Fruit fly (Drosophila melanogaster) whole organism: ENCODE data around the gene CG14273.

ENCODE experiments used
- CG8478 ChIP-seq: fragments of >200 bp; optimal IDR thresholded peaks from 2 replicates; lab custom pipeline; 2018; ENCODE audit warnings: inconsistent platforms
- Dll ChIP-seq: fragments of >200 bp; optimal IDR thresholded peaks from 2 replicates; lab custom pipeline; 2017
- EcR ChIP-seq, 2 experiments: fragments of >200 bp; optimal IDR thresholded peaks; 2 replicates each; lab custom pipeline; 2017; ENCODE audit warnings: missing biosample characterization in 2 of 2, missing genetic modification characterization in 2 of 2, missing genetic modification reagents in 2 of 2
- pan ChIP-seq: fragments of >200 bp; optimal IDR thresholded peaks from 2 replicates; lab custom pipeline; 2017
- psq ChIP-seq: fragments of >200 bp; optimal IDR thresholded peaks from 2 replicates; lab custom pipeline; 2017
- usp ChIP-seq: fragments of >200 bp; optimal IDR thresholded peaks from 2 replicates; lab custom pipeline; 2017; ENCODE audit warnings: missing biosample characterization, missing genetic modification characterization, mixed read lengths

The CG14273 gene

DNA sequence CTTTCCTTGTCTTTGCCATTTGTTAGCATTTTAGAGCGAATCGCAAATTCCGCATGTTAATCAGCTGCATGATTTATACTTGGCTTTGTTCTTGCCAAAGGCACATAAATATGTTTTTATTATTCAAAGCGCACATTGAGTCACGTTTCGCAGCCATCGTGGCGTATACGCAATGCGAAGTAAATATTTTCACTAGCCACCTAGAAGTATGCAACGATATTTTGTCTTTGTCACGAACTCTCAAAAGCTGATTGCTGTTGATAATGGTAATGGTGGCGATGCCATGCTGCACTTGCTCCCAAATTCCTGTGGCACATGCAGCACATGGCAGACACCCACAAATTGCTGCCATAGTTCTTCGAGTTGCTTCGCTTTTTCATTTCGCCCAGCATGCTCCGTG lies 7.8 kb upstream of the CG14273 start:
- no peak for TF ChIP-seq Dll (lab: Kevin White, UChicago)

DNA sequence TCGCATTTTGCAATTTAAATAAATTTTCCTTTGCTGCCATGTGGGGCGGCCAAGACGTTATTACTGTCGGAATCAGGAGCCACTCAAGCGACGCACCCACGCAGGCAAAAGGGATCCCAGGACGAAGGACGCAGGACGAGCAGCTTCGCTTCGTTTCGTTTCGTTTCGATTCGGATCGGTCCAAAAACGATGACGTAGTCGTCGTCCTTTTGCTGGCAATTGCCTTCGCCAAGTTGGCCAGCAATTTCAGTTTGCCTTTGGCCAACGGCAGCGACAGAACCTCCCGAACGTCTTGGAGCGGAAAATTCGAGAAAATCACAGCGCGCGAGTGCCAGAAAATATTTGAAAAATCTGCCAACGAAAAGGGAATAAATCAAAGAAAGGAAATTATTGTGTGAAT lies 4.5 kb upstream of the CG14273 start, which contains the start of gene witty:
witty (plus strand) TSS at position 249 of the 400 bp plus-strand sequence.
- TF ChIP-seq EcR (GFP tag; optimal IDR thresholded peaks at IDR 0.05; lab: Kevin White, UChicago) = no peak
- no peak for TF ChIP-seq usp (GFP tag; lab: Kevin White, UChicago)
- TF ChIP-seq pan (lab: Kevin White, UChicago) = no peak
- no peak for TF ChIP-seq CG8478 (lab: Kevin White, UChicago)
- TF ChIP-seq Dll (lab: Kevin White, UChicago) = no peak

DNA sequence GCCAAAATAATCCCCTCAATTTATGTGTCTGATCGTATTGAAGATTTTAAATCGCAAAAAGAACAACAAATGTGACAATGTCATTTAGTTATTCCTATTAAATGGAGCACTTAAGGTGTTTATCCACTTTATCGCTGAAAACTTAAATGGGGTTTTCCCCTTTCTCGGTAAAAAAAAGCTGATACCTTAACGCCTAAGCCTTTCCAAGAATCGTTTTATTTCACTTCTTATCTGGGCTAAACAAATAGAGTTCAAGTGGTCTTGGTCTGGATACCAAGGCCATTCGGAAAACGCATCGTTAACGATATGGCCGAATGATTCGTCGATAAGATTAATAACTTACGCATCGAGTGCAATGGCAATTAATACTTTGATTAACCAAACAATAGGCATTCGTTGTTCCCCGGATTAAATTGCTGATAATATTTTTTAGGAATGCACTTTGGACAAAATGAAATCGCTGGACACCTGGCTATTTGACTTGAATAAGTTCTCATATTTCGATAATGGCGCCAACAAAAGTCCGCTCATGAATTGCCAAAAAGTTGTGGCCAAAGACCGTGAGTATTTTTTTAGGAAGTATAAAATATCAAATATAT lies 2.6 kb upstream of the CG14273 start:
- TF ChIP-seq EcR (GFP tag; optimal IDR thresholded peaks at IDR 0.05; lab: Kevin White, UChicago) = no peak
- no peak for TF ChIP-seq pan (lab: Kevin White, UChicago)
- no peak for TF ChIP-seq psq

DNA sequence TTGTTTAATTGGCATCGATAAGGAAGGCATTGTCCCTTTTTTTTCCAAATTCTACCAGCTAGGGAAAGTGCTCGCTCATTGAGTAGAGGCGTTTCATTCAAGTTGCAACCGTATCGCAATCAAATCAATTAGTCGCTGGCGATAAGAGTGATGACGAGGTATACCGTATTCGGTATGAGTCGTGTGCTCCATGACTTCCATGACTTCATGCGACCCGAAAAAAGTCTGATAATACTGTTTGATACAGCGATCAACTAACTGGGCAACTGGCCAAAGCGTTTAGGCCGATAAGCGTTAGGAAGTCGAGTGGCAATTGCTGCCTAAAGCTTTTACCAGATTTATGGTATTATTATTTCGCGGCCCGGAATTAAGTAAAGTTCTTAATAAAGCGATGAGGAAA lies 2.0 kb downstream of the CG14273 start:
- TF ChIP-seq Dll (lab: Kevin White, UChicago) = no peak
- TF ChIP-seq EcR (GFP tag; optimal IDR thresholded peaks at IDR 0.05; lab: Kevin White, UChicago) = no peak
- TF ChIP-seq pan (lab: Kevin White, UChicago) = no peak
- no peak for TF ChIP-seq psq

DNA sequence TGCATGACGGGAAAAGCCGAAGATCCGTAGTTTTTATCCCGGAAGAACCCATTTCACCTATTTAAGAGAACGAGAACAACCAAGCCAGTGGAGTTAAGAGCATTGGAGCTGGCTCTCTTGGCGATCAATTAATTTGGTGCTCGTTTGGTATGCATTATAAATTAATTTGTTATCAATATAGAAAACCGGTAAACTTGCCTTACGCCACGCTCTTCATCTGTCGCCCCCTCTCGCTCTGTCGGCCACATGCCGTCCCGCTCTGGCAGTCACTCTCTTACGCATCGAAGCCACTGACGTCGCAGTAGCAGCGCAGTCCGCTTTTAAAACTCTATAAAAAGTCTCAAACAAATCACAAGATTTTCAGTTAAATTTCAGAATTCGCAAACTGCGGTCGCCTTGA lies 3.8 kb downstream of the CG14273 start, which contains the start of gene CG7778:
CG7778 (plus strand) TSS at position 361 of the 400 bp plus-strand sequence.
- TF ChIP-seq CG8478 (lab: Kevin White, UChicago) (no peak), usp (GFP tag; lab: Kevin White, UChicago) (no peak), pan (lab: Kevin White, UChicago) (no peak), EcR (GFP tag; optimal IDR thresholded peaks at IDR 0.05; lab: Kevin White, UChicago) (no peak), Dll (lab: Kevin White, UChicago) (no peak), psq (no peak)

DNA sequence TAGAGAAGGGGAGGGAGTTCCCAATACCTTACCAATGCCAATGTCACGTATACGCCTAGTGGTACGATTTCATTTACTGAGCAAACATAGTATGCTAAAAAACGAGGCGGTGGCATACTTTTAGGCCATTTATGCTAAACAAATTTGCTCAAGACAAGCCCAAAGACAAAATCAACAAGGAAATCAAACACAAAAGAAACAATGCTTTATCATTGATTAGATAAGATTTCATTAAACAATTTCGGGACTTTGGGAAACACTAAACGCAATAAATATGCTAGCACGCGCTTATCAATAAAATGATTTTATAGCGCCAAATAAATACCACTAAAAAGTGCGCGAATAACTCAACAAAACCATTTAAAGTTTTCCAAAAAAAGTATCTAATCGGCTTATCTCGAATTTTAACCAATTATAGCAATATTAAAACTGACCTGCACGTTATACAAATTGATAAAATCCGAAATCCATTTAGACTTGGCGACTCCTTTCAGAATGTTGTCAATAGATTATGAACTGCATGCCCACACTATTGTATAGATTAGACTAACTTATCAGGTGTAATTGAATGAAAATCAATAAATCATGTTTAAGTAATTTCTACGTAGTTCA lies 8.2 kb downstream of the CG14273 start:
- TF ChIP-seq Dll (lab: Kevin White, UChicago) = no peak

DNA sequence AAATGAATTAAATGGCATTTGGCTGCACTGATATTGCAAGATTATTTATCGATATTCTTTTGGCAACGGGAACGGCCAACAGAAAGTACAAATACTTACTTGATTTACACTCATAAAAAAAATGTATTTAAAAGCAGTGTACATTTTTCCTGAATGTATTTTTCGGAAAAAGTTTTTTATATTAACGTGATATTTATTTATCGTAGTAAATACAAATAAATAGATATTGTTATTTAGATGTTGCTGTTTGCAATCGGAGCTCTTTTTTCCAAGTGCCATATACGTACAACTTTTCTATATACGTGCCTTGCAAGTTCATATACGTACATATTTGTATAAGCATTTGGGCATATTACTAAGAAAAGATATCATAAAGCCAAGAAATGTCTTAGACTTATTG lies 8.8 kb downstream of the CG14273 start:
- TF ChIP-seq CG8478 (lab: Kevin White, UChicago) (no peak), psq (no peak)

DNA sequence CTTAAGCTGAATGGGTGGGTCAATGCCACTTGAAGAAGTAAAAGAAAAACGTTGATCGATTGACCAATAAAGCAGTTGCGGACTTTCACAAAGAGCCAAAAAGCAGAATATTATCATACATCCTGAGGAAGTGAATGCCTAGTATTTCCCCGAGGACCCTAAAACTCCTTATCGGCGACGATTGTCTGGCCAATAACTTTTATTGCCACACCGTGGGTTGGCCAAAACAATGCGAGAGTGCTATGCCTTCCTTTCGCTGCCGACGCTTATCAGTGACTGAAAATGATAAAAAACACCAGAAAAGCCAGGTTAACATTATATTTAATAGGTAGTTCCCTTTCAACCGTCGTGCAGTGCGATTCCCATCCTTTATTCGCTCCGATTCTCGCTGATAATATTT lies 9.4 kb downstream of the CG14273 start, which contains the start of gene Mur29B:
Mur29B (plus strand) TSS at position 324 of the 400 bp plus-strand sequence.
- TF ChIP-seq EcR (GFP tag; optimal IDR thresholded peaks at IDR 0.05; lab: Kevin White, UChicago) = no peak
- no peak for TF ChIP-seq CG8478 (lab: Kevin White, UChicago)
- no peak for TF ChIP-seq usp (GFP tag; lab: Kevin White, UChicago)
- TF ChIP-seq pan (lab: Kevin White, UChicago) = no peak
- TF ChIP-seq Dll (lab: Kevin White, UChicago) = no peak
- no peak for TF ChIP-seq psq

DNA sequence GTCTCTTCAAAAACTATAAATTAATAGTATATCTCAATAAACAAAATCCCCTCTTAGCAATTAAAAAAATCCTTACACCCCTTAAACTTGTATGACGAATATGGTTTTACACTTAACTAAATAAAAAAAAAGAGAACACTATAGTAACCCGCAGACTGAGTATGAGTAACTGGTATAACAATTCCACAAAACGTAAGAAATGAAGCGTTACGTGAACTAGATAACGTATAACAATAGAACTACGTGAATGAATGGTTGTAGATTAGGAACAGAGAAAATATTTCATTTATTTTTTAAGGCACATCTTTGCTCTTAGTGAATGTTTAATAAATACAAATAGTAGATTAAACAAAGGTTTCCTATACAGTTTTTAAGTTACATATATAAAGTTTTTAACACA lies 12.9 kb downstream of the CG14273 start:
- no peak for TF ChIP-seq psq
- no peak for TF ChIP-seq Dll (lab: Kevin White, UChicago)
- no peak for TF ChIP-seq pan (lab: Kevin White, UChicago)
- no peak for TF ChIP-seq EcR (GFP tag; optimal IDR thresholded peaks at IDR 0.05; lab: Kevin White, UChicago)
- TF ChIP-seq usp (GFP tag; lab: Kevin White, UChicago) = no peak
- no peak for TF ChIP-seq CG8478 (lab: Kevin White, UChicago)

DNA sequence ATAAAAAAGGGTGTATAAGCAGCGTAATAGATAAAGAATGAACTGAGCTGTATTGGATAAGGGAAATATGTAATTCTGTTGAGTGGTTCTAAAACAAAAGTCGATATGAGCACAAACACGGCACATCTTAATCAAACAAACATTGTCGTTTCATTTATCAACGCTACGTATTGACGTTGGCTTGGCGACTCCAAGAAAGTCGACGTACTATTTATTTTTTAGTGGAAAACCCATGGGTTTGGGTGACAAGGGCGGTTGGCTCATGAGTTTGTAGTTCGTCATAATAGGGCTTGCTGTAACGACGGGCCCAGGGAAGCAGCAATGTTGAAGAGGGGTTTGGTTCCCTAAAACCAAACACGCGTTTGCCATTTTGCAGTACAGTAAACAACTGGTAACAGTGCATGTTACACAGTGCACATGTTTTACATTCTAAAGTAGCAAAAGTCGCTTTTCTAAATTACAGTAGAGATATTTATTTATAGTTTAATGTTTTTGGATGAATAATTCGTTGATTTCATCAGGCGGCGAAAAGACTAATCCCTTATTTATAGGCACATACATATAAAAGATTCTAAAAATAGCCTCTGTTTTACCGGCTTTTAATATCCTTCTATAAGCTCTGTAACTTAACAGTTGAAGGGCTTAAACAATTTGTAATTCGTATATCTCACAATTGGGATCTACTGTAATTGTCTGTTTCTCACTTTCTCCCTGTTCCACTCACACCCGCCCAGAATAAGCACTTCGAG lies 18.9 kb downstream of the CG14273 start:
- no peak for TF ChIP-seq psq
- TF ChIP-seq Dll (lab: Kevin White, UChicago) = no peak
- no peak for TF ChIP-seq pan (lab: Kevin White, UChicago)
- no peak for TF ChIP-seq usp (GFP tag; lab: Kevin White, UChicago)
- TF ChIP-seq CG8478 (lab: Kevin White, UChicago) = no peak
- no peak for TF ChIP-seq EcR (GFP tag; optimal IDR thresholded peaks at IDR 0.05; lab: Kevin White, UChicago)

DNA sequence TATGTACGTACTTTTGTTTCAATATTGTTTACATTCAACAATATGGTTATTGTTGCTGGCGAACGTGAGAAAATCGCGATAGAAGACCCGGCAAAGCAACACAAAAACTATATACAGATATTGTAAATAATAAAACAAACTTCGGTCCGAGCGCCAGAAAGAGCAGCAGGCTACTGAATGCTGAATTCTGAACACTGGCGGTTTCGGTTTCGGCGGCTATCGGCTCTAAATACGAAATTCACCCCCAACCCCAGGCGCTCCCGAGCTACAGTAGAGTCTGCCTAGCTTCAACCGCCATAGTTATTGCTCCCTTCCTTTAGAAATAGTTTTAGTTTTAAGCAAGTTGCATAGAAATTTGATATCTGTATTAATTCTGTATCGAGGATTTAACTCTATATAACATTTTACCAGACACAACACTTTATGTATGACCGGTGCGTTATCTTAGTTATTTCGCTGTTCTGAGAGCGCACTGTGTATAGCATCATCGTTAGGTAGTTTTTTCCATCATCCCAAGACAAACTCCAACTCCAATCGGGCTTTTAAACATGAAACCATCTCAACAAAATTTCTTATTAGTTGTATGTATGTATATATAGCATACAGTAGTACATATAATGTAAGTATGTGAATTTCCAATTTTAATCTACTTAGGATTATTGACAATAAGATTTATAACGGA lies 19.9 kb downstream of the CG14273 start, which contains the start of gene CG7627:
CG7627 (minus strand) TSS at position 197 of the 682 bp plus-strand sequence.
- TF ChIP-seq pan (lab: Kevin White, UChicago) = no peak
- TF ChIP-seq CG8478 (lab: Kevin White, UChicago) = no peak
- no peak for TF ChIP-seq EcR (GFP tag; optimal IDR thresholded peaks at IDR 0.05; lab: Kevin White, UChicago)
- no peak for TF ChIP-seq usp (GFP tag; lab: Kevin White, UChicago)
- TF ChIP-seq Dll (lab: Kevin White, UChicago) = no peak
- no peak for TF ChIP-seq psq

DNA sequence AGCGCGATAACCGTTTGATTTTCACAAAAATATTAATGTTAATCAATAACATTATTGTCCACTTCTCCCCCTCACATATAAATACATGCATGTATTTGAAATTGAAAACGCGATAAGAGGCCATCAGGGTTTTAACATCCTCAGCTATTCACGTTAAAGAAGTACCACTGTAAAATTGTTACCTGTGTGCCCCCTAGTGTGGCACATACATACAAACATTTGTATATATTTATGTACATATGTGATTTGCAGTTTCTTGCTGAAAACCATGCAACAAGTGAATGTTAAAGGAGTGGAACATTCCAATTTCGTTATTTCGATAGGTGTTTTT lies 20.4 kb downstream of the CG14273 start:
- no peak for TF ChIP-seq EcR (GFP tag; optimal IDR thresholded peaks at IDR 0.05; lab: Kevin White, UChicago)
